Worm (Caenorhabditis elegans): ENCODE results near the gene ced-5.
A peak's percentile ranks its signal among the peaks of the same experiment; 100 is the strongest.

The ced-5 gene

DNA sequence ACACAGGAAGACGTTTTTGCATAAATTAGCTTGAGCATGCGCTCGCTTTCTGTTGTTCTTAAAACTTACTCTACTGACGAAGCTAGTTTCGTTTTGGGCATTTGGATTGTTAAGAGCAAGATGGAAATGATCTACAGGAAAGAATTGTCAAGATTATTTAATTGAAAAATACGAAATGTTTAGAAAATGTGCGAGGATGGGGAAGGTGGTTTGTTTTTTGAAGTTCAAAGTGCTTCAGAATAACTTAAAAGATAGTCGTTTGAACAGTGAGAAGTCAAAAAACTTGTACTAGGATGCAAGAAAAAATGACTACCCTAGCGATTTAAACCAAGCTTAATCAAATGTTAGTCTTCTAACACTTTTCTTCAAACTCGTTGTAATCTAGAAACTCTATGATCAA is 26.8 kb upstream of the ced-5 start, which contains the start of gene srb-17:
TSS of gene srb-17 (minus strand) at position 101 of the 400 bp plus-strand sequence.
- TF ChIP-seq ceh-40 (GFP tag; IDR thresholded peaks at IDR 0.05) (no peak), madf-3 (GFP tag; IDR thresholded peaks at IDR 0.05) (no peak), hmg-20 (GFP tag; IDR thresholded peaks at IDR 0.05) (no peak), zim-3 (tag; optimal IDR thresholded peaks at IDR 0.05) (no peak), nhr-179 (tag; optimal IDR thresholded peaks at IDR 0.05) (no peak)

DNA sequence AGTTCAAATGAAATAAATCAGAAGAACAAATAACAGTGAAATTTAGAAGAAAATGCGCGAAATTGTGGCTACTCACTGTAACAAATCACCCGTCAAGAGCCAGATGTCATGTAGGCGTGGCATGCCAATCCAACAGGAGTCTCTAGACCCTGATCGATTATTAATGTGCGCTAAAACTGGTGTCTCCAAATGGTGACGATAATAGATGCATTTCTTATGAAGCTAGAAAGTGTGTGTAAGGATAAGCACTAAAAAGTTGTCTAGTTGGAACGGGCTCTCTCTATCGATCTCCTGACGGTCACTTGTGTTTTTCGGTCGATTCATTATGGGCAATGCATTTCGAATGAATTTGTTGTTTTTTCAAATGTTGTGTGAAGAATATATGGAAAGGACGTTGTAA is 22.1 kb upstream of the ced-5 start, which contains the start of gene mec-3:
TSS of gene mec-3 (minus strand) at position 101 of the 400 bp plus-strand sequence.
- no peak for TF ChIP-seq athp-1 (tag; optimal IDR thresholded peaks at IDR 0.05)
- TF ChIP-seq mxl-1 (tag; optimal IDR thresholded peaks at IDR 0.05) = no peak
- no peak for TF ChIP-seq ceh-27 (GFP tag; optimal IDR thresholded peaks at IDR 0.05)
- no peak for TF ChIP-seq madf-10 (tag; optimal IDR thresholded peaks at IDR 0.05)
- no peak for TF ChIP-seq zfh-2 (GFP tag; conservative IDR thresholded peaks at IDR 0.05)

DNA sequence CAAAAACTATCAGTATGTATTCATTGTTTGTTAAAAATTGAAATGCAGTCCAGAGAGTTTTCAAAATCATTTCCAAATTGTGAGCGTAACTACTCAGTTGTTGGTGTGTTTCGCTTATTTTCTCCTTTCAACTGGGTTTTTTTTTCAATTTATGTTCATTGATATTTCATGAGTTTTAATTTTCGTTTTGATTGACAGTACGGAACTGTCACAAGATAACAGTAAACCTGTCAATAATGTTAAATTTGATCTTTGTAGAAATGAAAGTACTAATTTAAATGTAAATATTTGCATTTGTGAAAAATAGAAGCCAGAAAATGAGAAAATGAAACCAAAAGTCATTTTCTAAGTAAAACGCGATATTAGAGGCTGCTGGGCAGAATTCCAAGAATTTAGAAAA is 21.3 kb upstream of the ced-5 start:
- TF ChIP-seq tbp1 (GFP tag; optimal IDR thresholded peaks at IDR 0.05) (no peak), dox-1 (GFP tag; IDR thresholded peaks at IDR 0.05) (no peak), unc-62 (GFP tag; optimal IDR thresholded peaks at IDR 0.05) (peak; percentile 78)

DNA sequence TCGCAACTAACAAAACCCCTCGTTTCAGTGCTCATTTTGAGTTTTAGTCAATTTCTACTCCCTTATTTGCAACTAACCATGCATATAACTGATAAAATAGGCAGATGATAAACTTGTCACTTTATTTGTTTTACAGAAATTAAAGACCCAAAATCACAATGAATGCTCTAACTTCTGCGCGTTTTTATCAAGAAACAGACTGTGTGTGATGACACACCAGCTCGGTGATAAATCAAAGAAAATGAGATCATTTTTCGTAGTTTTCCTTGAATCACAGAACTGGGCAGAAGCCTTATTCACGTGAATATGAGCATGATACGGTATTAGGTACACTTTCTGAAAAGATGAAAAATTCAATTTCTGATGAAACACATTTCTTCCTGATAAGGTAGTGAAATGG is 20.8 kb upstream of the ced-5 start:
- no peak for TF ChIP-seq F52B5.7 (tag; optimal IDR thresholded peaks at IDR 0.05)
- TF ChIP-seq egl-44 (GFP tag; IDR thresholded peaks at IDR 0.05) = 0 out of 2 replicates have a peak, but pooled peaks have one; percentile 14
- TF ChIP-seq snpc-1.1 (tag; optimal IDR thresholded peaks at IDR 0.05; ENCODE audit: insufficient read depth) = no peak
- no peak for TF ChIP-seq F39B2.1 (GFP tag; IDR thresholded peaks at IDR 0.05)
- TF ChIP-seq madf-3 (GFP tag; IDR thresholded peaks at IDR 0.05) = no peak
- TF ChIP-seq dpl-1 (GFP tag; optimal IDR thresholded peaks at IDR 0.05) = no peak
- no peak for TF ChIP-seq ama-1 (optimal IDR thresholded peaks at IDR 0.05)
- no peak for TF ChIP-seq ama-1 (GFP tag; optimal IDR thresholded peaks at IDR 0.05)
- peak; percentile 10 for TF ChIP-seq ztf-22 (GFP tag; optimal IDR thresholded peaks at IDR 0.05)
- TF ChIP-seq ztf-25 (GFP tag; IDR thresholded peaks at IDR 0.05) = no peak
- peak; percentile 92 for TF ChIP-seq atf-7 (tag; optimal IDR thresholded peaks at IDR 0.05)
- peak; percentile 19 for TF ChIP-seq tlf-1 (GFP tag; optimal IDR thresholded peaks at IDR 0.05)
- no peak for TF ChIP-seq nhr-27 (tag; optimal IDR thresholded peaks at IDR 0.05)
- TF ChIP-seq ZK185.1 (tag; optimal IDR thresholded peaks at IDR 0.05; ENCODE audit: poor library complexity, severe bottlenecking) = no peak
- TF ChIP-seq pbrm-1 (GFP tag; IDR thresholded peaks at IDR 0.05) = no peak
- no peak for TF ChIP-seq hsf-1 (GFP tag; IDR thresholded peaks at IDR 0.05)
- TF ChIP-seq nfyb-1 (GFP tag; IDR thresholded peaks at IDR 0.05) = 0 out of 2 replicates have a peak, but pooled peaks have one; percentile 10
- TF ChIP-seq nhr-80 (tag; optimal IDR thresholded peaks at IDR 0.05) = peak; percentile 88
- no peak for TF ChIP-seq B0261.1 (tag; optimal IDR thresholded peaks at IDR 0.05)
- TF ChIP-seq lin-54 (GFP tag; optimal IDR thresholded peaks at IDR 0.05) = no peak
- TF ChIP-seq bed-1 (GFP tag; IDR thresholded peaks at IDR 0.05) = no peak
- TF ChIP-seq Y95B8A.8 (GFP tag; IDR thresholded peaks at IDR 0.05) = no peak
- peak; percentile 4 for TF ChIP-seq chd-7 (tag; optimal IDR thresholded peaks at IDR 0.05)
- TF ChIP-seq K12H6.12 (tag; optimal IDR thresholded peaks at IDR 0.05) = no peak
- no peak for TF ChIP-seq F57C9.4 (tag; optimal IDR thresholded peaks at IDR 0.05)
- TF ChIP-seq cebp-1 (GFP tag; IDR thresholded peaks at IDR 0.05) = no peak
- TF ChIP-seq cebp-1 (tag; optimal IDR thresholded peaks at IDR 0.05) = no peak
- TF ChIP-seq egrh-3 (GFP tag; IDR thresholded peaks at IDR 0.05) = no peak
- no peak for TF ChIP-seq madf-10 (tag; optimal IDR thresholded peaks at IDR 0.05)

Data from whole organism, young adult.